Worm (Caenorhabditis elegans): ENCODE results near the gene cutl-29.

DNA sequence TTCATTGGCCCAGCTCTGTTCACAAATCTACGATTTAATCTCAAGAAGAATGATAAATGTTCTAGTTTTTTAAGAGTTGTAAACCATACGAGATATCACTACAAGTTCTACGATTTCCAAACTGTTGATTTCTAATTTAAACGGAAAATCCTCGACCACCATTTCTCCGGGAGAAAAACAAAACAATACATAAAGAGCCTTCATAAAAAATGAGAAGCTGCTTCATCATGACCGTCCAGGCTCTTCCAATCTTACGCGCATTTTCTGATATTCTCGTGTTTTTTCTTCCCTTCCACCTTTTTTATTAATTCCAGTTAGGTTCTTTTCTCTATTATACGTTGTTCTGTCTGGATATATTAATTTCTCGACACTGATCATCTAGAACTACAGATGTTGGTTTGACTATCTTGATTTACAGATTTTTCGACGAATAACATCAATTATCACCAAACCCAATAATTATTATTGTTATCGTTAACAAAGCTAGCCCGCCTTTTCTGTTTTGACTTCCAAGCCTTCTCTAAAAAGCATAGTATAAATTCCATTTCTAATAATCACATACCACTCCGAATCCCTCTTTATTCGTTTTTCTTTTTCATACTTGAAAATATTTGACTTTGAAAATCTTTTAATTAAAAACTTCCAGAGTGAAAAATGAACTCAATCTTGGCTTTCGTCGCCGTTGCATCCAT, 56.3 kb downstream of the cutl-29 start, which contains the start of gene C47D2.1:
- TF ChIP-seq him-1 (tag; optimal IDR thresholded peaks at IDR 0.05) (no peak), dao-5 (tag; optimal IDR thresholded peaks at IDR 0.05) (no peak)

All from whole organism, L4/young adult.